2 worm cellular contexts compared by ENCODE assay signal in the genomic region with DNA sequence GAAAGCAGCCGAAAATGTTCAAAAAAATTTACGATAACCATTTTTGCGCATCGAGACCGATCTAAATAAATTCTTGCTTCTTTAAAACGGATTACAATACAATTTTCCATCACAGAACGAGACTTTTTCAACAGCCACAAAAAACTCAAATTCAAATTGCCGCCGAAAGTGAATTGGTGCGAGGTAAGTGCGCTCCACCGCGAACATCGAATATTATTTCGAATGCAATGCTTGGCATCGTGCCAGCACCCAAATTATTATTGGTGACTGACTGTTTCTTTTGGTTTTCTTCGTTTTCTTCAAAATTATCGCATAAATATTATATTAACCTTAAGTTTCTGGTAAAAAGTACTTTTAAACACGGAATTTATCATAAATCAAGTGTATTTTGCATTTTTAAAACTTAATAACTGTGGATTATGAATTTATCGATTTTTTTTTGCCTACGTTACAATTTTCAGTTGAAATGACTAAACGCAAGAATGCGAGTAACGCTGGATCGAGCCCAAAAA.
TF ChIP-seq lines count a peak whose summit lies in the region.

A gene (plus strand): TSS at position 462 of the 512 bp plus-strand sequence.

TF ChIP-seq in whole organism, L2 larva, 48 proteins besides CTCF, POLR2A, EP300 and RAD21 (continued from another document):
- TF ChIP-seq nhr-77 (tag; optimal IDR thresholded peaks at IDR 0.05; lab: Kevin White, UChicago), result no peak
- no peak for TF ChIP-seq dmd-4 (tag; optimal IDR thresholded peaks at IDR 0.05; lab: Kevin White, UChicago)
- TF ChIP-seq alr-1 (tag; optimal IDR thresholded peaks at IDR 0.05; lab: Kevin White, UChicago), result no peak
- TF ChIP-seq nhr-12 (tag; optimal IDR thresholded peaks at IDR 0.05; lab: Kevin White, UChicago), result no peak
- peak; percentile 71 for TF ChIP-seq unc-55 (GFP tag; optimal IDR thresholded peaks at IDR 0.05; lab: Kevin White, UChicago)
- TF ChIP-seq Y55F3AM.14 (GFP tag; optimal IDR thresholded peaks at IDR 0.05; lab: Kevin White, UChicago), result no peak
- no peak for TF ChIP-seq nhr-237 (tag; optimal IDR thresholded peaks at IDR 0.05; lab: Kevin White, UChicago)
- TF ChIP-seq lin-13 (GFP tag; optimal IDR thresholded peaks at IDR 0.05; lab: Kevin White, UChicago), result peak; percentile 35
- no peak for TF ChIP-seq nhr-11 (tag; optimal IDR thresholded peaks at IDR 0.05; lab: Kevin White, UChicago)
- TF ChIP-seq ama-1 (optimal IDR thresholded peaks at IDR 0.05; lab: Kevin White, UChicago), result no peak
- TF ChIP-seq lin-39 (tag; optimal IDR thresholded peaks at IDR 0.05; lab: Kevin White, UChicago), result no peak
- TF ChIP-seq nhr-129 (tag; optimal IDR thresholded peaks at IDR 0.05; lab: Kevin White, UChicago), result peak; percentile 57
- no peak for TF ChIP-seq zag-1 (tag; optimal IDR thresholded peaks at IDR 0.05; lab: Kevin White, UChicago)
- TF ChIP-seq elt-3 (tag; optimal IDR thresholded peaks at IDR 0.05; lab: Kevin White, UChicago), result no peak
- TF ChIP-seq nhr-6 (tag; optimal IDR thresholded peaks at IDR 0.05; lab: Kevin White, UChicago), result no peak
- TF ChIP-seq R02D3.7 (tag; optimal IDR thresholded peaks at IDR 0.05; lab: Kevin White, UChicago), result no peak
- no peak for TF ChIP-seq unc-62 (GFP tag; optimal IDR thresholded peaks at IDR 0.05; lab: Kevin White, UChicago)
- no peak for TF ChIP-seq ztf-1 (GFP tag; conservative IDR thresholded peaks at IDR 0.05; lab: Robert Waterston, UW)
- peak; percentile 3 to 74 for TF ChIP-seq lsy-2 (tag; optimal IDR thresholded peaks at IDR 0.05; lab: Kevin White, UChicago)
- no peak for TF ChIP-seq elt-1 (tag; optimal IDR thresholded peaks at IDR 0.05; lab: Kevin White, UChicago)
- TF ChIP-seq egl-27 (tag; optimal IDR thresholded peaks at IDR 0.05; lab: Kevin White, UChicago), result no peak
- no peak for TF ChIP-seq ZK546.5 (tag; optimal IDR thresholded peaks at IDR 0.05; lab: Kevin White, UChicago)
- no peak for TF ChIP-seq ceh-16 (tag; optimal IDR thresholded peaks at IDR 0.05; lab: Kevin White, UChicago)
- TF ChIP-seq gmeb-1 (tag; optimal IDR thresholded peaks at IDR 0.05; lab: Kevin White, UChicago), result peak; percentile 92
- no peak for TF ChIP-seq peb-1 (tag; optimal IDR thresholded peaks at IDR 0.05; lab: Kevin White, UChicago)
- no peak for TF ChIP-seq aly-2 (tag; optimal IDR thresholded peaks at IDR 0.05; lab: Kevin White, UChicago)

TF ChIP-seq in whole organism, L4 larva, 104 proteins besides CTCF, POLR2A, EP300 and RAD21 (continued from another document):
- TF ChIP-seq Y48G9A.11 (GFP tag; IDR thresholded peaks at IDR 0.05; lab: Robert Waterston, UW), result no peak
- TF ChIP-seq daf-19 (GFP tag; conservative IDR thresholded peaks at IDR 0.05; lab: Robert Waterston, UW), result no peak
- TF ChIP-seq nhr-28 (tag; optimal IDR thresholded peaks at IDR 0.05; lab: Kevin White, UChicago), result peak; percentile 36
- peak; percentile 89 for TF ChIP-seq dpl-1 (GFP tag; optimal IDR thresholded peaks at IDR 0.05; lab: Kevin White, UChicago)
- no peak for TF ChIP-seq F10B5.3 (tag; optimal IDR thresholded peaks at IDR 0.05; lab: Kevin White, UChicago)
- no peak for TF ChIP-seq pha-4 (GFP tag; IDR thresholded peaks at IDR 0.05; lab: Robert Waterston, UW)
- peak; percentile 17 for TF ChIP-seq pha-4 (tag; optimal IDR thresholded peaks at IDR 0.05; lab: Kevin White, UChicago)
- no peak for TF ChIP-seq hif-1 (tag; optimal IDR thresholded peaks at IDR 0.05; lab: Kevin White, UChicago)
- TF ChIP-seq nhr-42 (GFP tag; IDR thresholded peaks at IDR 0.05; lab: Robert Waterston, UW), result no peak
- no peak for TF ChIP-seq ceh-32 (tag; optimal IDR thresholded peaks at IDR 0.05; lab: Kevin White, UChicago; ENCODE audit: poor library complexity)
- TF ChIP-seq lin-1 (GFP tag; IDR thresholded peaks at IDR 0.05; lab: Robert Waterston, UW), result no peak
- TF ChIP-seq daf-16 (GFP tag; optimal IDR thresholded peaks at IDR 0.05; lab: Kevin White, UChicago), result no peak
- TF ChIP-seq daf-16 (tag; optimal IDR thresholded peaks at IDR 0.05; lab: Kevin White, UChicago), result no peak
- TF ChIP-seq cey-2 (tag; optimal IDR thresholded peaks at IDR 0.05; lab: Kevin White, UChicago; ENCODE audit: borderline replicate concordance, insufficient read depth), result no peak
- no peak for TF ChIP-seq egl-43 (GFP tag; IDR thresholded peaks at IDR 0.05; lab: Robert Waterston, UW)
- TF ChIP-seq ceh-62 (tag; optimal IDR thresholded peaks at IDR 0.05; lab: Kevin White, UChicago), result no peak
- no peak for TF ChIP-seq madf-9 (GFP tag; conservative IDR thresholded peaks at IDR 0.05; lab: Robert Waterston, UW)
- TF ChIP-seq dmd-8 (GFP tag; IDR thresholded peaks at IDR 0.05; lab: Robert Waterston, UW), result no peak
- TF ChIP-seq F37D6.2 (tag; optimal IDR thresholded peaks at IDR 0.05; lab: Kevin White, UChicago), result no peak
- peak; percentile 1 for TF ChIP-seq nhr-6 (tag; optimal IDR thresholded peaks at IDR 0.05; lab: Kevin White, UChicago)
- peak; percentile 7 for TF ChIP-seq unc-130 (GFP tag; optimal IDR thresholded peaks at IDR 0.05; lab: Kevin White, UChicago)
- TF ChIP-seq nhr-76 (tag; optimal IDR thresholded peaks at IDR 0.05; lab: Kevin White, UChicago), result no peak
- TF ChIP-seq lin-38 (GFP tag; IDR thresholded peaks at IDR 0.05; lab: Robert Waterston, UW), result peak; percentile 92
- TF ChIP-seq ztf-7 (tag; optimal IDR thresholded peaks at IDR 0.05; lab: Kevin White, UChicago), result no peak
